Fruit fly (Drosophila melanogaster) whole organism, wandering third instar larva: Measurements from ENCODE around the gene CG4496.

Experiments
- Abd-B ChIP-seq: fragments of >200 bp; optimal IDR thresholded peaks from 2 replicates; lab custom pipeline; 2017; ENCODE audit warnings: missing biosample characterization, missing genetic modification characterization
- CG32264 ChIP-seq: fragments of 200-800 bp; sonication (Bioruptor generic); optimal IDR thresholded peaks from 2 replicates; lab custom pipeline; 2016; ENCODE audit warnings: missing biosample characterization, missing genetic modification characterization
- CG9705 ChIP-seq: fragments of 200-800 bp; sonication (Bioruptor generic); optimal IDR thresholded peaks from 2 replicates; lab custom pipeline; 2018; ENCODE audit warnings: missing biosample characterization, mild to moderate bottlenecking, missing genetic modification characterization
- CrebA ChIP-seq: fragments of 200-800 bp; sonication (Bioruptor generic); optimal IDR thresholded peaks from 2 replicates; lab custom pipeline; 2016; ENCODE audit warnings: missing biosample characterization, mild to moderate bottlenecking, missing genetic modification characterization, borderline replicate concordance
- Dfd ChIP-seq: fragments of >200 bp; optimal IDR thresholded peaks from 2 replicates; lab custom pipeline; 2017; ENCODE audit warnings: missing biosample characterization, missing genetic modification characterization
- Dif ChIP-seq: fragments of 200-275, 200-300 bp; sonication (Bioruptor generic); optimal IDR thresholded peaks from 2 replicates; lab custom pipeline; 2018; ENCODE audit warnings: missing biosample characterization, missing genetic modification characterization; ENCODE audit not compliant: partially characterized antibody
- GATAd ChIP-seq: sonication (Bioruptor generic); optimal IDR thresholded peaks from 2 replicates; lab custom pipeline; 2016; ENCODE audit warnings: missing biosample characterization, missing genetic modification characterization
- HLH106 ChIP-seq: fragments of 200-800 bp; optimal IDR thresholded peaks from 3 replicates; lab custom pipeline; 2019; ENCODE audit warnings: missing biosample characterization, mild to moderate bottlenecking, missing genetic modification characterization, moderate library complexity
- Hnf4 ChIP-seq: fragments of 200-800 bp; sonication (Bioruptor generic); optimal IDR thresholded peaks from 2 replicates; lab custom pipeline; 2016; ENCODE audit warnings: missing biosample characterization, mild to moderate bottlenecking, missing genetic modification characterization
- Hr78 ChIP-seq: fragments of >200 bp; optimal IDR thresholded peaks from 2 replicates; lab custom pipeline; 2017; ENCODE audit warnings: missing biosample characterization, missing genetic modification characterization
- Hr83 ChIP-seq: fragments of 200-300 bp; sonication (Bioruptor generic); optimal IDR thresholded peaks from 2 replicates; lab custom pipeline; 2016; ENCODE audit warnings: missing biosample characterization, mild to moderate bottlenecking, missing genetic modification characterization, moderate library complexity; ENCODE audit not compliant: poor library complexity, severe bottlenecking
- Jra ChIP-seq: sonication (Bioruptor generic); optimal IDR thresholded peaks from 2 replicates; lab custom pipeline; 2016; ENCODE audit warnings: missing biosample characterization, missing genetic modification characterization
- Mio ChIP-seq: sonication (Bioruptor generic); optimal IDR thresholded peaks from 2 replicates; lab custom pipeline; 2016; ENCODE audit warnings: missing biosample characterization, missing genetic modification characterization
- Myc ChIP-seq: fragments of >200 bp; optimal IDR thresholded peaks from 2 replicates; lab custom pipeline; 2017
- N ChIP-seq: fragments of >200 bp; optimal IDR thresholded peaks from 2 replicates; lab custom pipeline; 2018; ENCODE audit warnings: missing biosample characterization, missing external identifiers, missing genetic modification characterization
- OdsH ChIP-seq: fragments of 200-800 bp; sonication (Bioruptor generic); optimal IDR thresholded peaks from 2 replicates; lab custom pipeline; 2016; ENCODE audit warnings: missing biosample characterization, mild to moderate bottlenecking, missing genetic modification characterization
- Rel ChIP-seq, 2 experiments: fragments of 200-800 bp; sonication (Bioruptor generic) in 1 of 2; optimal IDR thresholded peaks; 2 replicates in 1 of 2; 3 replicates in 1 of 2; lab custom pipeline; 2016 to 2019; ENCODE audit warnings: mild to moderate bottlenecking in 2 of 2, missing biosample characterization in 2 of 2, missing genetic modification characterization in 2 of 2, moderate library complexity in 1 of 2
- Sp1 ChIP-seq: fragments of 200-800 bp; sonication (Bioruptor generic); optimal IDR thresholded peaks from 3 replicates; lab custom pipeline; 2019; ENCODE audit warnings: missing biosample characterization, mild to moderate bottlenecking, missing genetic modification characterization, moderate library complexity
- Vsx2 ChIP-seq: fragments of 200-300, 225-300 bp; sonication (Bioruptor generic); optimal IDR thresholded peaks from 2 replicates; lab custom pipeline; 2018; ENCODE audit warnings: missing biosample characterization, missing genetic modification characterization; ENCODE audit not compliant: partially characterized antibody
- br ChIP-seq: fragments of 200-800 bp; sonication (Bioruptor generic); optimal IDR thresholded peaks from 2 replicates; lab custom pipeline; 2016; ENCODE audit warnings: missing biosample characterization, missing genetic modification characterization
- brk ChIP-seq: fragments of 200-800 bp; sonication (Bioruptor generic); optimal IDR thresholded peaks from 2 replicates; lab custom pipeline; 2016; ENCODE audit warnings: missing biosample characterization, mild to moderate bottlenecking, missing genetic modification characterization
- dl ChIP-seq, 2 experiments: fragments of 175-275, 200-275 bp in 1 of 2; fragments of 200-275 bp in 1 of 2; sonication (Bioruptor generic); optimal IDR thresholded peaks; lab custom pipeline; 2018; ENCODE audit warnings: mild to moderate bottlenecking in 2 of 2, missing biosample characterization in 2 of 2, missing genetic modification characterization in 2 of 2, moderate library complexity in 2 of 2; ENCODE audit not compliant: partially characterized antibody in 2 of 2, insufficient read depth in 1 of 2
- dmrt93B ChIP-seq: fragments of 200-800 bp; sonication (Bioruptor generic); optimal IDR thresholded peaks from 2 replicates; lab custom pipeline; 2018; ENCODE audit warnings: missing biosample characterization, mild to moderate bottlenecking, missing genetic modification characterization
- dsf ChIP-seq: sonication (Bioruptor generic); optimal IDR thresholded peaks from 2 replicates; lab custom pipeline; 2016; ENCODE audit warnings: missing biosample characterization, missing genetic modification characterization, borderline replicate concordance
- ey ChIP-seq: fragments of 200-800 bp; sonication (Bioruptor generic); optimal IDR thresholded peaks from 2 replicates; lab custom pipeline; 2016; ENCODE audit warnings: missing biosample characterization, missing genetic modification characterization
- foxo ChIP-seq, 2 experiments: fragments of 200-800 bp; sonication (Bioruptor generic); optimal IDR thresholded peaks; 2 replicates in 1 of 2; 3 replicates in 1 of 2; lab custom pipeline; 2016 to 2017; ENCODE audit warnings: missing biosample characterization in 2 of 2, missing genetic modification characterization in 2 of 2
- fru ChIP-seq: fragments of 200-800 bp; sonication (Bioruptor generic); optimal IDR thresholded peaks from 3 replicates; lab custom pipeline; 2016; ENCODE audit warnings: missing biosample characterization, mild to moderate bottlenecking, missing genetic modification characterization
- h ChIP-seq: fragments of 200-800 bp; sonication (Bioruptor generic); optimal IDR thresholded peaks from 3 replicates; lab custom pipeline; 2016; ENCODE audit warnings: missing biosample characterization, mild to moderate bottlenecking, missing genetic modification characterization
- jim ChIP-seq: fragments of 175-275, 200-325 bp; sonication (Bioruptor generic); optimal IDR thresholded peaks from 2 replicates; lab custom pipeline; 2016; ENCODE audit warnings: missing biosample characterization, mild to moderate bottlenecking, missing genetic modification characterization
- lola ChIP-seq: fragments of >200 bp; optimal IDR thresholded peaks from 2 replicates; lab custom pipeline; 2017; ENCODE audit warnings: missing biosample characterization, missing genetic modification characterization
- pan ChIP-seq: fragments of >200 bp; optimal IDR thresholded peaks from 2 replicates; lab custom pipeline; 2017
- psq ChIP-seq: fragments of 200-800 bp; sonication (Bioruptor generic); optimal IDR thresholded peaks from 3 replicates; lab custom pipeline; 2017; ENCODE audit warnings: missing biosample characterization, mild to moderate bottlenecking, missing genetic modification characterization, moderate library complexity
- rgr ChIP-seq: fragments of 200-800 bp; sonication (Bioruptor generic); optimal IDR thresholded peaks from 3 replicates; lab custom pipeline; 2016; ENCODE audit warnings: missing biosample characterization, mild to moderate bottlenecking, missing genetic modification characterization
- sage ChIP-seq: fragments of 200-800 bp; sonication (Bioruptor generic); optimal IDR thresholded peaks from 2 replicates; lab custom pipeline; 2016; ENCODE audit warnings: missing biosample characterization, mild to moderate bottlenecking, missing genetic modification characterization
- sv ChIP-seq: fragments of 200-800 bp; sonication (Bioruptor generic); optimal IDR thresholded peaks from 3 replicates; lab custom pipeline; 2016; ENCODE audit warnings: missing biosample characterization, missing genetic modification characterization
- tai ChIP-seq: sonication (Bioruptor generic); optimal IDR thresholded peaks from 2 replicates; lab custom pipeline; 2016; ENCODE audit warnings: missing biosample characterization, missing genetic modification characterization
- usp ChIP-seq: fragments of >200 bp; optimal IDR thresholded peaks from 2 replicates; lab custom pipeline; 2017; ENCODE audit warnings: missing biosample characterization, missing genetic modification characterization
- woc ChIP-seq: sonication (Bioruptor generic); optimal IDR thresholded peaks from 2 replicates; lab custom pipeline; 2016; ENCODE audit warnings: missing biosample characterization, mild to moderate bottlenecking, missing genetic modification characterization

Gene CG4496

dm6 chr2L:7145881-7146280 lies 43.9 kb downstream of the CG4496 start:
- peak; percentile 42 for TF ChIP-seq fru
- peak; percentile 8 for TF ChIP-seq OdsH (GFP tag; lab: Kevin White, UChicago)
- TF ChIP-seq Hr83 (GFP tag; lab: Kevin White, UChicago) = no peak
- no peak for TF ChIP-seq Abd-B
- TF ChIP-seq Sp1 (GFP tag; lab: Kevin White, UChicago) = peak; percentile 25
- TF ChIP-seq ey = peak; percentile 45
- TF ChIP-seq CrebA (GFP tag; lab: Kevin White, UChicago) = no peak
- no peak for TF ChIP-seq Hr78 (GFP tag; lab: Kevin White, UChicago)
- TF ChIP-seq HLH106 (tag; lab: Kevin White, UChicago) = peak; percentile 1
- TF ChIP-seq CG9705 (GFP tag; lab: Kevin White, UChicago) = no peak
- no peak for TF ChIP-seq brk (GFP tag; lab: Kevin White, UChicago)
- peak; percentile 50 for TF ChIP-seq Hnf4 (GFP tag; lab: Kevin White, UChicago)
- no peak for TF ChIP-seq sv (GFP tag; lab: Kevin White, UChicago)
- TF ChIP-seq dl (GFP tag; optimal IDR thresholded peaks at IDR 0.05; lab: Kevin White, UChicago; ENCODE audit: insufficient read depth in 1 of 2, partially characterized antibody in 2 of 2) = no peak
- peak in 1 of 2 experiments; percentile 36 for TF ChIP-seq foxo (GFP tag; optimal IDR thresholded peaks at IDR 0.05; lab: Kevin White, UChicago)
- peak; percentile 31 for TF ChIP-seq rgr (GFP tag; lab: Kevin White, UChicago)
- TF ChIP-seq Jra (GFP tag; lab: Kevin White, UChicago) = no peak
- no peak for TF ChIP-seq Dfd (GFP tag; lab: Kevin White, UChicago)
- peak; percentile 14 for TF ChIP-seq psq (GFP tag; lab: Kevin White, UChicago)
- TF ChIP-seq dsf (GFP tag; lab: Kevin White, UChicago) = no peak
- no peak for TF ChIP-seq tai (GFP tag; lab: Kevin White, UChicago)
- TF ChIP-seq Dif (GFP tag; lab: Kevin White, UChicago) = no peak
- no peak for TF ChIP-seq Mio (GFP tag; lab: Kevin White, UChicago)
- peak; percentile 44 for TF ChIP-seq h (GFP tag; lab: Kevin White, UChicago)
- no peak for TF ChIP-seq pan (lab: Kevin White, UChicago)
- TF ChIP-seq Vsx2 = no peak
- TF ChIP-seq GATAd (GFP tag; lab: Kevin White, UChicago) = no peak
- TF ChIP-seq Rel (GFP tag; optimal IDR thresholded peaks at IDR 0.05; lab: Kevin White, UChicago) = no peak
- no peak for TF ChIP-seq Rel (tag; optimal IDR thresholded peaks at IDR 0.05; lab: Kevin White, UChicago)
- no peak for TF ChIP-seq lola (GFP tag; lab: Kevin White, UChicago)
- TF ChIP-seq CG32264 (GFP tag; lab: Kevin White, UChicago) = no peak
- TF ChIP-seq dmrt93B = no peak
- TF ChIP-seq usp (GFP tag; lab: Kevin White, UChicago) = no peak
- peak; percentile 22 for TF ChIP-seq br (GFP tag; lab: Kevin White, UChicago)
- TF ChIP-seq woc (GFP tag; lab: Kevin White, UChicago) = peak; percentile 23
- no peak for TF ChIP-seq sage (GFP tag; lab: Kevin White, UChicago)
- no peak for TF ChIP-seq N (GFP tag; lab: Kevin White, UChicago)
- TF ChIP-seq jim (GFP tag; lab: Kevin White, UChicago) = no peak
- no peak for TF ChIP-seq Myc

- TF ChIP-seq fru (peak; percentile 52), rgr (GFP tag; lab: Kevin White, UChicago) (peak; percentile 53), OdsH (GFP tag; lab: Kevin White, UChicago) (peak; percentile 40), Sp1 (GFP tag; lab: Kevin White, UChicago) (peak; percentile 30), Dfd (GFP tag; lab: Kevin White, UChicago) (no peak), Hr78 (GFP tag; lab: Kevin White, UChicago) (no peak), woc (GFP tag; lab: Kevin White, UChicago) (no peak), foxo (GFP tag; optimal IDR thresholded peaks at IDR 0.05; lab: Kevin White, UChicago) (peak in 1 of 2 experiments; percentile 63), Myc (no peak), ey (peak; percentile 59), psq (GFP tag; lab: Kevin White, UChicago) (peak; percentile 20), br (GFP tag; lab: Kevin White, UChicago) (peak; percentile 36), lola (GFP tag; lab: Kevin White, UChicago) (no peak), dmrt93B (peak; percentile 40), HLH106 (tag; lab: Kevin White, UChicago) (peak; percentile 68), Hnf4 (GFP tag; lab: Kevin White, UChicago) (peak; percentile 3), tai (GFP tag; lab: Kevin White, UChicago) (peak; percentile 16), h (GFP tag; lab: Kevin White, UChicago) (peak; percentile 61)
These were observed 45.7 kb downstream of the CG4496 start for dm6 chr2L:7144061-7144460.
